Fruit fly (Drosophila melanogaster) whole organism, pupa: Measurements from ENCODE around the gene CG5412.

Experiments
- CG10348 ChIP-seq: fragments of 200-800 bp; sonication (Bioruptor generic); IDR thresholded peaks from 2 replicates; pipeline ENCODE4 v1.3.6; 2022; ENCODE audit warnings: missing biosample characterization, missing genetic modification characterization
- CG12605 ChIP-seq: fragments of 200-800 bp; sonication (Bioruptor generic); IDR thresholded peaks from 2 replicates; pipeline ENCODE4 v1.3.6; 2022; ENCODE audit warnings: missing biosample characterization, missing genetic modification characterization
- CG13204 ChIP-seq: fragments of 200-800 bp; sonication (Bioruptor generic); optimal IDR thresholded peaks from 2 replicates; lab custom pipeline; 2018; ENCODE audit warnings: missing biosample characterization, mild to moderate bottlenecking, missing genetic modification characterization, moderate library complexity
- CG14655 ChIP-seq: fragments of 200-800 bp; sonication (Bioruptor generic); optimal IDR thresholded peaks from 3 replicates; lab custom pipeline; 2017; ENCODE audit warnings: mild to moderate bottlenecking, missing biosample characterization, missing genetic modification reagents, missing genetic modification characterization
- CG15710 ChIP-seq: fragments of 200-800 bp; sonication (Bioruptor generic); optimal IDR thresholded peaks from 2 replicates; lab custom pipeline; 2018; ENCODE audit warnings: missing biosample characterization, mild to moderate bottlenecking, missing genetic modification characterization, moderate library complexity
- CG17806 ChIP-seq: fragments of 200-800 bp; sonication (Bioruptor generic); optimal IDR thresholded peaks from 2 replicates; lab custom pipeline; 2018; ENCODE audit warnings: missing biosample characterization, mild to moderate bottlenecking, missing genetic modification characterization, moderate library complexity
- CG32121 ChIP-seq: fragments of 200-800 bp; sonication (Bioruptor generic); IDR thresholded peaks from 2 replicates; pipeline ENCODE4 v1.3.6; 2022; ENCODE audit warnings: missing biosample characterization, missing genetic modification characterization
- CG34367 ChIP-seq: fragments of 200-800 bp; sonication (Bioruptor generic); optimal IDR thresholded peaks from 2 replicates; lab custom pipeline; 2018; ENCODE audit warnings: missing biosample characterization, mild to moderate bottlenecking, missing genetic modification characterization
- CG4496 ChIP-seq: fragments of 200-800 bp; sonication (Bioruptor generic); IDR thresholded peaks from 3 replicates; pipeline ENCODE4 v1.3.6; 2022; ENCODE audit warnings: missing biosample characterization, missing genetic modification characterization
- CG8159 ChIP-seq: fragments of 200-800 bp; sonication (Bioruptor generic); optimal IDR thresholded peaks from 3 replicates; lab custom pipeline; 2018; ENCODE audit warnings: missing biosample characterization, mild to moderate bottlenecking, missing genetic modification characterization, moderate library complexity
- CG8301 ChIP-seq: fragments of 200-800 bp; sonication (Bioruptor generic); optimal IDR thresholded peaks from 2 replicates; lab custom pipeline; 2018; ENCODE audit warnings: missing biosample characterization, mild to moderate bottlenecking, missing genetic modification characterization
- CG9948 ChIP-seq: fragments of 200-800 bp; sonication (Bioruptor generic); optimal IDR thresholded peaks from 2 replicates; lab custom pipeline; 2018; ENCODE audit warnings: missing biosample characterization, mild to moderate bottlenecking, missing genetic modification characterization, moderate library complexity
- D1 ChIP-seq: fragments of 200-800 bp; sonication (Bioruptor generic); optimal IDR thresholded peaks from 2 replicates; lab custom pipeline; 2018; ENCODE audit warnings: missing biosample characterization, mild to moderate bottlenecking, missing genetic modification characterization, moderate library complexity
- EcR ChIP-seq: fragments of 200-800 bp; sonication (Bioruptor generic); optimal IDR thresholded peaks from 3 replicates; lab custom pipeline; 2019; ENCODE audit warnings: missing biosample characterization, missing genetic modification characterization, mild to moderate bottlenecking, moderate library complexity, missing genetic modification reagents
- Ets98B ChIP-seq: fragments of 200-800 bp; sonication (Bioruptor generic); IDR thresholded peaks from 2 replicates; pipeline ENCODE4 v1.3.6; 2022; ENCODE audit warnings: missing biosample characterization, missing genetic modification characterization
- Pif1A ChIP-seq: fragments of 200-800 bp; sonication (Bioruptor generic); optimal IDR thresholded peaks from 3 replicates; lab custom pipeline; 2016; ENCODE audit warnings: missing biosample characterization, missing genetic modification characterization
- Pif1B ChIP-seq: fragments of 200-800 bp; sonication (Bioruptor generic); optimal IDR thresholded peaks from 3 replicates; lab custom pipeline; 2016; ENCODE audit warnings: missing biosample characterization, missing genetic modification characterization
- Snoo ChIP-seq: fragments of 200-800 bp; sonication (Bioruptor generic); optimal IDR thresholded peaks from 3 replicates; lab custom pipeline; 2017; ENCODE audit warnings: missing biosample characterization, mild to moderate bottlenecking, missing genetic modification characterization, inconsistent platforms
- fd96Ca ChIP-seq: fragments of 200-800 bp; sonication (Bioruptor generic); IDR thresholded peaks from 3 replicates; pipeline ENCODE4 v1.3.6; 2022; ENCODE audit warnings: missing biosample characterization, missing genetic modification characterization
- gl ChIP-seq: fragments of 200-800 bp; sonication (Bioruptor generic); optimal IDR thresholded peaks from 2 replicates; lab custom pipeline; 2018; ENCODE audit warnings: missing biosample characterization, mild to moderate bottlenecking, missing genetic modification characterization
- rn ChIP-seq: fragments of 200-800 bp; sonication (Bioruptor generic); IDR thresholded peaks from 2 replicates; pipeline ENCODE4 v1.3.6; 2022; ENCODE audit warnings: missing biosample characterization, missing genetic modification characterization

Gene CG5412

DNA sequence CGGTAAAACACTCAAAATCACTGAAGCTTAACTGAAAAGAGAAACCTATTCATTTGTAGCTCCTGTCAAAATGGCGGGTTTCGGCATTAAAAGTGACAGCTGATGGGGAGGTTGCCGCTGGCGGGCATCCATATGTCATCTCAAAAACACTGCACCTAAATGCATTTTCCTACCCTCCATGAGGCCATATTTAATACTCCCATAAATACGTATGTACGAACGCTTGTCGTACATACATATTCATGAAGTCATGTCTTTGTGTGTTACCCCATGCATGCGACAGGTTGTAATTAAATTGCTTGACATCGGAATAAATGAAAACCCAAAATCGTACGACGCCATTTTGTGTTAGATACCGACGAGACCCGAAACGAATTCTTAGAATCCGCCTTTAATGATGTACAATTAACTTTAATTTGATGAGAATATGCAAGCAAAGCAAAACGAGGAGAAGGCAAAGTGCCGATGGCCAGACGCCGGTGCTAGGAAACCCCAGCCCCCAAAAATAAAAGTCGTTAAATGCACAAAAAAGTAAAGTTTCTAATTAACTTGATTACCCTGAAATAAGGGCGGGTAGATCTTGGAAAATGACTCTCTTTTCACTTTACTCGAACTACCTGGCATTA lies 19.6 kb downstream of the CG5412 start:
- TF ChIP-seq D1 (tag; lab: Kevin White, UChicago): no peak
- no peak for TF ChIP-seq gl (tag; lab: Kevin White, UChicago)
- TF ChIP-seq CG4496 (GFP tag; lab: Robert Waterston, UW): no peak
- TF ChIP-seq CG12605 (GFP tag; lab: Robert Waterston, UW): no peak
- TF ChIP-seq Ets98B (GFP tag; lab: Robert Waterston, UW): no peak
- no peak for TF ChIP-seq CG9948 (tag; lab: Kevin White, UChicago)
- TF ChIP-seq Pif1B: no peak
- TF ChIP-seq CG10348: no peak
- no peak for TF ChIP-seq rn (GFP tag; lab: Robert Waterston, UW)
- TF ChIP-seq CG17806 (tag; lab: Kevin White, UChicago): no peak
- no peak for TF ChIP-seq CG32121 (GFP tag; lab: Robert Waterston, UW)
- no peak for TF ChIP-seq CG34367 (tag; lab: Kevin White, UChicago)
- no peak for TF ChIP-seq CG8301 (tag; lab: Kevin White, UChicago)
- no peak for TF ChIP-seq Snoo
- TF ChIP-seq CG13204: no peak
- TF ChIP-seq CG8159: no peak
- no peak for TF ChIP-seq CG14655 (GFP tag; lab: Kevin White, UChicago)
- TF ChIP-seq Pif1A: no peak
- no peak for TF ChIP-seq EcR
- no peak for TF ChIP-seq CG15710 (tag; lab: Kevin White, UChicago)

DNA sequence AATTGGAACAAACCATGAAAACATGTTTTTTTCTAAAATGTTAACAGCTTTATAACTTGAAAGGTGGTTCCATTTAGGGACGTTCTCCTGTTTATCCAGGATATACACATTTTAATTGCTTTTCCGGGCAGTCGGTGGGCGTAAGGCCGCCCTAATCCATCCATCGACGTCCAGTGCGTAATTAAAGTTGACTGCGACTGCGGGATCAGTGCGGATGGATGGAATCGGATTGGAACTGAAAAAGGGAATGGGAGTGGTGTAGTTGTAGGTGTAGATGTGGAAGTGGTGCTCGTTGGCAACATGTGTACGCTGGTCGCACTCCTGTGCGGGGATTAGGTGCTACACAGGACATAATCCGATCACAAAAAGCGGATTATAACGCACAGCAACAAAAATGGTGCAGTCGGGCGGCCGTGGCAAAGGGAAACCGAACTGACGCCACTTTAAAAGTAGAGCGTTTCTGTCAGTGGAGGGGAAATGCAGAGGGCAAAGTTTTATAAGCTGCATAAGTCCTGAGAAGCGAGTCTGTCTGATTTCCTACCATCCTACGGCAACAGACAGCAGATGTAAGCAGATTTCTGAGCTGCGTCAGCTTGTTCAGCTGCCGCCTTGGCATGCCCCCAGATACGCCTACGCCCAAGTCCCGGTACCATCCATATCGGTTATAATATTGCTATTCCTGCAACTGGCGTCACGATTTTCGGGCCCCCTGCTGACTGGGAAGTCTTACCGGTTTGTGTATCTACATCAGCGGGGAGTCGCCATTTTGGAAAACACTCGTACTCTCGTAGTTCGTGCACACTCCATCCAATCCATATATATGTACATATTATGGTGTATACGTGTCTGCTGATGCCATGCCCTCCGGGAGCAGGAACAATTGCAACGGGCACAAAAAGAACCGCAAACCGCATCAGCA lies 20.8 kb downstream of the CG5412 start:
- peak; percentile 41 for TF ChIP-seq CG13204
- no peak for TF ChIP-seq CG4496 (GFP tag; lab: Robert Waterston, UW)

DNA sequence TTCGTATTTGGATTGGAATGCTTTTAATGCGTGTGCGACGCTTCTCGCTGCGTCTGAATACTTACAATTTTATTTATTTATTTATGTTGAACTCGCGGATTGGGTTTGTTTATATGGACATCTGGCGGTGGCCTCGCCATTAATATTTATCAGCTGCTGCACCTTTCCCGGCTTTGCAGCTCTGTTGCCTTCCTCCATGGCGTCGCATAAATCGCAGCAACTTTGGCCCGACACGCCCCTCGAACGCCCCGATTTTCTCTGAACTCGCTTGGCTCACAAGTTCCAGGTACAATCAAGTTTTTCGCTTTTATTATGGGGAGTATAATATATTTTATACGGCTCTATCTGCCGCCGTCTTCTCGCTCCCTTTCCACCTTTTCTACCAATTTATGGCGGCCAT lies 23.3 kb downstream of the CG5412 start:
- TF ChIP-seq rn (GFP tag; lab: Robert Waterston, UW): no peak
- TF ChIP-seq fd96Ca (GFP tag; lab: Robert Waterston, UW): no peak
- TF ChIP-seq CG14655 (GFP tag; lab: Kevin White, UChicago): no peak
- TF ChIP-seq CG15710 (tag; lab: Kevin White, UChicago): no peak
- no peak for TF ChIP-seq D1 (tag; lab: Kevin White, UChicago)
- TF ChIP-seq EcR: no peak
- TF ChIP-seq CG34367 (tag; lab: Kevin White, UChicago): no peak
- TF ChIP-seq Pif1A: no peak

DNA sequence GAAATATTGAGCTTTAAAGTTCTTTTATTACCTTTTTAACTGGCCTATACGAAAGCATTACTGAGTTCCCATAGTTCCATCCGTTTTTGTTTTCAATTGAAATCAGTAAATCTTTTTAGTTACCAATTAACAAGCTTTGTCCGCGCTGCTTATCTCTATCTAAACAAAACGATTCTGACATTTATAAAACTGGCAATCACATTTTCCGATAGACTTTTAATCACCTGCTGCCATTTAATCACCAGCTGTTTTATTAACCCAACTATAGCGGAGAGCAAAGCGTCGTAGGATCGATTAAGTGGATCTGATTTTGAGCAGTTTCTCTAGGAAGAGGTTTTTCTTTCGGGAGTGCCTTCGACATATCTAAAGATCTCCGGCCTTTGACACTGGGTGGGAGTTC lies 25.7 kb downstream of the CG5412 start:
- TF ChIP-seq CG9948 (tag; lab: Kevin White, UChicago) (no peak), CG8301 (tag; lab: Kevin White, UChicago) (no peak)

DNA sequence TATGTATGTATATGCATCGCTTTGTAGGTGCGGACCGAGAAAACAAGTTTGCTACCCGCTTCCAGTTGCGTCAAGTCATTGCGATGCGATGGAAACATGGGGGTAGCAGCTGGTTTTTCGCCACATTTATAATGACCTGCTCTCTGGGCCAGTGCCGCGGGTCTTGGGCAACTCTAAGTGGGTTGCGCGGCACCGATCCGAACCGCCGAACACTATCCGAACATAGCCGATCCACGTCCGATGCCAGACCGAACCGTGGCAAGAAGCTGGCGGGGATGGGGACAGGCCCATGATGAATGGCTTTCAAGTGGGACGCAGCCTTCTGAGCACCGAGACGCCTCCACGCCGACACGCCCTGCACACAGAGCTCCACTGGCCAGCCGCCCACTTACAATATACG lies 27.2 kb downstream of the CG5412 start:
- peak; percentile 27 for TF ChIP-seq CG13204
- no peak for TF ChIP-seq CG10348
- TF ChIP-seq CG12605 (GFP tag; lab: Robert Waterston, UW): no peak
- TF ChIP-seq CG15710 (tag; lab: Kevin White, UChicago): no peak
- no peak for TF ChIP-seq CG34367 (tag; lab: Kevin White, UChicago)
- TF ChIP-seq D1 (tag; lab: Kevin White, UChicago): no peak
- TF ChIP-seq fd96Ca (GFP tag; lab: Robert Waterston, UW): no peak
- TF ChIP-seq CG8159: no peak
- TF ChIP-seq CG9948 (tag; lab: Kevin White, UChicago): no peak
- no peak for TF ChIP-seq Pif1B
- no peak for TF ChIP-seq CG8301 (tag; lab: Kevin White, UChicago)
- TF ChIP-seq CG4496 (GFP tag; lab: Robert Waterston, UW): peak; percentile 87
- TF ChIP-seq gl (tag; lab: Kevin White, UChicago): no peak
- TF ChIP-seq CG32121 (GFP tag; lab: Robert Waterston, UW): peak; percentile 71
- no peak for TF ChIP-seq CG17806 (tag; lab: Kevin White, UChicago)
- TF ChIP-seq Pif1A: no peak
- peak; percentile 20 for TF ChIP-seq EcR
- no peak for TF ChIP-seq CG14655 (GFP tag; lab: Kevin White, UChicago)
- TF ChIP-seq rn (GFP tag; lab: Robert Waterston, UW): no peak
- TF ChIP-seq Ets98B (GFP tag; lab: Robert Waterston, UW): peak; percentile 69
- TF ChIP-seq Snoo: no peak
- TF ChIP-seq, all 21 proteins: peak for 5

DNA sequence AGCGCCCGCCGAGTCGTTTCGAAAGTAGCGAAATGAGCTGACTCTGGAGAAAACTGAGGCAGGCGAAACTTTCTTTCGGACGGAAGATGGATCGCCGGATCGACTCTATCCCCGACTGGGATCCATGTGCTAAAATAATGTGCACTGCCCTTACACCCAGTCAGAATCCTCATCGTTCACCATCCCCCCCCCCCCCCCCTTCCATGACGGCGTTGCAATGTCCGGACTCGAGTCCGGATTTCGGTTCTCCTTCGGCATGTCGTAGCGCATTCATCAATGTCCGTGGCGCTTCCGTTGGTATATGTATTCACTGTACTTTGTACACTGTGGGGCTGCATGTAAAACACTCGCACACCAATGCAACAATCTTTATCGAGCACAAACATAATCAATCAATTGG lies 28.2 kb downstream of the CG5412 start:
- no peak for TF ChIP-seq CG32121 (GFP tag; lab: Robert Waterston, UW)
- TF ChIP-seq CG8159: no peak
- TF ChIP-seq CG4496 (GFP tag; lab: Robert Waterston, UW): no peak
- TF ChIP-seq Pif1A: no peak
- no peak for TF ChIP-seq Ets98B (GFP tag; lab: Robert Waterston, UW)
- no peak for TF ChIP-seq D1 (tag; lab: Kevin White, UChicago)
- no peak for TF ChIP-seq fd96Ca (GFP tag; lab: Robert Waterston, UW)
- no peak for TF ChIP-seq CG15710 (tag; lab: Kevin White, UChicago)
- no peak for TF ChIP-seq CG12605 (GFP tag; lab: Robert Waterston, UW)
- TF ChIP-seq CG14655 (GFP tag; lab: Kevin White, UChicago): no peak
- TF ChIP-seq CG34367 (tag; lab: Kevin White, UChicago): no peak
- TF ChIP-seq CG9948 (tag; lab: Kevin White, UChicago): no peak
- no peak for TF ChIP-seq gl (tag; lab: Kevin White, UChicago)
- TF ChIP-seq Snoo: no peak
- no peak for TF ChIP-seq CG8301 (tag; lab: Kevin White, UChicago)
- TF ChIP-seq, all 21 proteins: peak for 0
